Fruit fly (Drosophila melanogaster) whole organism, embryonic: Measurements from ENCODE around the gene CG33332.

Experiments used
- Asciz ChIP-seq: fragments of 200-800 bp; sonication (Bioruptor generic); optimal IDR thresholded peaks from 2 replicates; lab custom pipeline; 2017; ENCODE audit warnings: missing biosample characterization, mild to moderate bottlenecking, missing genetic modification characterization, missing genetic modification reagents
- Blimp-1 ChIP-seq: fragments of 200-800 bp; sonication (Bioruptor generic); optimal IDR thresholded peaks from 3 replicates; lab custom pipeline; 2018; ENCODE audit warnings: missing biosample characterization, missing genetic modification characterization, mild to moderate bottlenecking, moderate library complexity, missing genetic modification reagents
- CG10267 ChIP-seq: fragments of 200-800 bp; sonication (Bioruptor generic); optimal IDR thresholded peaks from 2 replicates; lab custom pipeline; 2018; ENCODE audit warnings: missing biosample characterization, mild to moderate bottlenecking, missing genetic modification characterization, moderate library complexity
- CG10543 ChIP-seq: fragments of 200-800 bp; sonication (Bioruptor generic); optimal IDR thresholded peaks from 3 replicates; lab custom pipeline; 2017; ENCODE audit warnings: missing biosample characterization, mild to moderate bottlenecking, missing genetic modification characterization, moderate library complexity
- CG14441 ChIP-seq: fragments of 200-800 bp; sonication (Bioruptor generic); IDR thresholded peaks from 2 replicates; pipeline ENCODE4 v1.3.6; 2022; ENCODE audit warnings: missing biosample characterization, missing genetic modification characterization
- CG15514 ChIP-seq: fragments of 200-800 bp; sonication (Bioruptor generic); optimal IDR thresholded peaks from 3 replicates; lab custom pipeline; 2017; ENCODE audit warnings: missing biosample characterization, missing genetic modification characterization, mild to moderate bottlenecking, moderate library complexity, missing genetic modification reagents
- CG16815 ChIP-seq: fragments of 200-800 bp; sonication (Bioruptor generic); optimal IDR thresholded peaks from 3 replicates; lab custom pipeline; 2017; ENCODE audit warnings: missing biosample characterization, mild to moderate bottlenecking, missing genetic modification characterization
- CG16863 ChIP-seq: fragments of 200-800 bp; sonication (Bioruptor generic); optimal IDR thresholded peaks from 3 replicates; lab custom pipeline; 2016; ENCODE audit warnings: missing biosample characterization, missing genetic modification characterization
- CG17328 ChIP-seq: fragments of 200-800 bp; sonication (Bioruptor generic); IDR thresholded peaks from 2 replicates; pipeline ENCODE4 v1.3.6; 2022; ENCODE audit warnings: missing biosample characterization, missing genetic modification characterization
- CG17912 ChIP-seq: fragments of 200-800 bp; sonication (Bioruptor generic); optimal IDR thresholded peaks from 2 replicates; lab custom pipeline; 2018; ENCODE audit warnings: missing biosample characterization, mild to moderate bottlenecking, missing genetic modification characterization
- CG18599 ChIP-seq: fragments of 200-800 bp; sonication (Bioruptor generic); optimal IDR thresholded peaks from 3 replicates; lab custom pipeline; 2017; ENCODE audit warnings: missing biosample characterization, missing genetic modification characterization, mild to moderate bottlenecking, moderate library complexity, missing genetic modification reagents
- CG2129 ChIP-seq: fragments of 200-800 bp; sonication (Bioruptor generic); IDR thresholded peaks from 2 replicates; pipeline ENCODE4 v1.3.6; 2022; ENCODE audit warnings: missing biosample characterization, missing genetic modification characterization; ENCODE audit not compliant: partially characterized antibody
- CG3163 ChIP-seq: fragments of 200-800 bp; sonication (Bioruptor generic); optimal IDR thresholded peaks from 3 replicates; lab custom pipeline; 2016; ENCODE audit warnings: missing biosample characterization, missing genetic modification characterization
- CG33213 ChIP-seq: fragments of 200-800 bp; sonication (Bioruptor generic); optimal IDR thresholded peaks from 3 replicates; lab custom pipeline; 2016; ENCODE audit warnings: missing biosample characterization, missing genetic modification characterization
- CG43689 ChIP-seq: fragments of 200-800 bp; sonication (Bioruptor generic); IDR thresholded peaks from 2 replicates; pipeline ENCODE4 v1.3.6; 2022; ENCODE audit warnings: missing biosample characterization, missing genetic modification characterization
- CG4820 ChIP-seq: fragments of 200-800 bp; sonication (Bioruptor generic); optimal IDR thresholded peaks from 3 replicates; lab custom pipeline; 2016; ENCODE audit warnings: missing biosample characterization, missing genetic modification characterization
- CG4854 ChIP-seq: fragments of 200-800 bp; sonication (Bioruptor generic); optimal IDR thresholded peaks from 2 replicates; lab custom pipeline; 2016; ENCODE audit warnings: missing biosample characterization, missing genetic modification characterization, inconsistent platforms
- CG6272 ChIP-seq: fragments of 200-800 bp; sonication (Bioruptor generic); IDR thresholded peaks from 2 replicates; pipeline ENCODE4 v1.3.6; 2022; ENCODE audit warnings: missing biosample characterization, missing genetic modification characterization
- CG6689 ChIP-seq: fragments of 200-800 bp; sonication (Bioruptor generic); IDR thresholded peaks from 2 replicates; pipeline ENCODE4 v1.3.6; 2022; ENCODE audit warnings: missing biosample characterization, missing genetic modification characterization
- CG7357 ChIP-seq: fragments of 200-800 bp; sonication (Bioruptor generic); IDR thresholded peaks from 3 replicates; pipeline ENCODE4 v1.3.6; 2022; ENCODE audit warnings: missing biosample characterization, missing genetic modification characterization
- CG7556 ChIP-seq: fragments of 200-800 bp; sonication (Bioruptor generic); optimal IDR thresholded peaks from 2 replicates; lab custom pipeline; 2017; ENCODE audit warnings: missing biosample characterization, mild to moderate bottlenecking, missing genetic modification characterization
- CG7786 ChIP-seq: fragments of 200-800 bp; sonication (Bioruptor generic); optimal IDR thresholded peaks from 2 replicates; lab custom pipeline; 2016; ENCODE audit warnings: missing biosample characterization, missing genetic modification characterization
- CG8089 ChIP-seq: fragments of 200-800 bp; sonication (Bioruptor generic); optimal IDR thresholded peaks from 3 replicates; lab custom pipeline; 2016; ENCODE audit warnings: missing biosample characterization, missing genetic modification characterization
- CG9727 ChIP-seq: fragments of 200-800 bp; sonication (Bioruptor generic); optimal IDR thresholded peaks from 3 replicates; lab custom pipeline; 2017; ENCODE audit warnings: missing biosample characterization, mild to moderate bottlenecking, missing genetic modification characterization
- CTCF ChIP-seq: fragments of 200-800 bp; sonication (Bioruptor generic); optimal IDR thresholded peaks from 2 replicates; lab custom pipeline; 2017; ENCODE audit warnings: missing biosample characterization, mild to moderate bottlenecking, missing genetic modification characterization, moderate library complexity
- Dip2 ChIP-seq: fragments of 200-800 bp; sonication (Bioruptor generic); IDR thresholded peaks from 2 replicates; pipeline ENCODE4 v1.3.6; 2022; ENCODE audit warnings: missing biosample characterization, missing genetic modification characterization
- Doc2 ChIP-seq: fragments of 200-800 bp; sonication (Bioruptor generic); IDR thresholded peaks from 2 replicates; pipeline ENCODE4 v1.3.6; 2022; ENCODE audit warnings: missing biosample characterization, missing genetic modification characterization
- E2f1 ChIP-seq: fragments of 200-800 bp; sonication (Bioruptor generic); IDR thresholded peaks from 2 replicates; pipeline ENCODE4 v1.3.6; 2022; ENCODE audit warnings: missing biosample characterization, missing genetic modification characterization
- E2f2 ChIP-seq: fragments of 200-800 bp; sonication (Bioruptor generic); IDR thresholded peaks from 2 replicates; pipeline ENCODE4 v1.3.6; 2022; ENCODE audit warnings: missing biosample characterization, missing genetic modification characterization
- Ets65A ChIP-seq: fragments of 200-800 bp; sonication (Bioruptor generic); peaks from one replicate; lab custom pipeline; 2016; ENCODE audit warnings: missing biosample characterization, missing genetic modification characterization
- HLHmδ ChIP-seq: fragments of 200-800 bp; sonication (Bioruptor generic); optimal IDR thresholded peaks from 2 replicates; lab custom pipeline; 2018; ENCODE audit warnings: missing biosample characterization, mild to moderate bottlenecking, missing genetic modification characterization, moderate library complexity
- Hsf ChIP-seq: fragments of 200-800 bp; sonication (Bioruptor generic); optimal IDR thresholded peaks from 3 replicates; lab custom pipeline; 2016; ENCODE audit warnings: missing biosample characterization, missing genetic modification characterization
- MBD-R2 ChIP-seq: fragments of 200-800 bp; sonication (Bioruptor generic); IDR thresholded peaks from 2 replicates; pipeline ENCODE4 v1.3.6; 2022; ENCODE audit warnings: missing biosample characterization, missing genetic modification characterization
- Meics ChIP-seq: fragments of 200-800 bp; sonication (Bioruptor generic); optimal IDR thresholded peaks from 2 replicates; lab custom pipeline; 2017; ENCODE audit warnings: missing biosample characterization, mild to moderate bottlenecking, missing genetic modification characterization
- Mes4 ChIP-seq: fragments of 200-800 bp; sonication (Bioruptor generic); optimal IDR thresholded peaks from 2 replicates; lab custom pipeline; 2016; ENCODE audit warnings: missing biosample characterization, missing genetic modification characterization
- Nf-YC ChIP-seq: fragments of 200-800 bp; optimal IDR thresholded peaks from 3 replicates; lab custom pipeline; 2019; ENCODE audit warnings: missing biosample characterization, mild to moderate bottlenecking, missing genetic modification characterization, moderate library complexity
- Pdp1 ChIP-seq, 2 experiments: fragments of 200-800 bp; sonication (Bioruptor generic); optimal IDR thresholded peaks; 3 replicates each; lab custom pipeline; 2016; ENCODE audit warnings: missing biosample characterization in 2 of 2, missing genetic modification characterization in 2 of 2, mild to moderate bottlenecking in 1 of 2, moderate library complexity in 1 of 2
- Poxn ChIP-seq: fragments of 200-800 bp; sonication (Bioruptor generic); IDR thresholded peaks from 2 replicates; pipeline ENCODE4 v1.3.6; 2022; ENCODE audit warnings: missing biosample characterization, missing genetic modification characterization
- Ptx1 ChIP-seq: fragments of 200-800 bp; sonication (Bioruptor generic); IDR thresholded peaks from 2 replicates; pipeline ENCODE4 v1.3.6; 2022; ENCODE audit warnings: missing biosample characterization, missing genetic modification characterization
- abd-A ChIP-seq: fragments of 200-800 bp; sonication (Bioruptor generic); optimal IDR thresholded peaks from 3 replicates; lab custom pipeline; 2019; ENCODE audit warnings: missing biosample characterization, mild to moderate bottlenecking, missing genetic modification characterization, moderate library complexity
- ara ChIP-seq: fragments of 200-800 bp; sonication (Bioruptor generic); IDR thresholded peaks from 2 replicates; pipeline ENCODE4 v1.3.6; 2022; ENCODE audit warnings: missing biosample characterization, missing genetic modification characterization
- br ChIP-seq: fragments of >200 bp; optimal IDR thresholded peaks from 2 replicates; lab custom pipeline; 2017
- grau ChIP-seq: fragments of 200-800 bp; optimal IDR thresholded peaks from 3 replicates; lab custom pipeline; 2019; ENCODE audit warnings: missing biosample characterization, mild to moderate bottlenecking, missing genetic modification characterization, moderate library complexity
- salm ChIP-seq: fragments of 200-800 bp; sonication (Bioruptor generic); optimal IDR thresholded peaks from 2 replicates; lab custom pipeline; 2018; ENCODE audit warnings: missing biosample characterization, mild to moderate bottlenecking, missing genetic modification characterization
- sens ChIP-seq: fragments of 200-800 bp; sonication (Bioruptor generic); peaks from one replicate; lab custom pipeline; 2016; ENCODE audit warnings: missing biosample characterization, missing genetic modification characterization
- shn ChIP-seq: fragments of 200-800 bp; sonication (Bioruptor generic); optimal IDR thresholded peaks from 3 replicates; lab custom pipeline; 2016; ENCODE audit warnings: missing biosample characterization, missing genetic modification characterization
- slou ChIP-seq: fragments of 200-800 bp; sonication (Bioruptor generic); optimal IDR thresholded peaks from 3 replicates; lab custom pipeline; 2016; ENCODE audit warnings: missing biosample characterization, missing genetic modification characterization
- sqz ChIP-seq: fragments of 200-800 bp; sonication (Bioruptor generic); optimal IDR thresholded peaks from 3 replicates; lab custom pipeline; 2018; ENCODE audit warnings: missing biosample characterization, mild to moderate bottlenecking, missing genetic modification characterization
- tna ChIP-seq: fragments of 200-800 bp; sonication (Bioruptor generic); IDR thresholded peaks from 2 replicates; pipeline ENCODE4 v1.3.6; 2022; ENCODE audit warnings: missing biosample characterization, missing genetic modification characterization; ENCODE audit not compliant: partially characterized antibody
- vvl ChIP-seq: fragments of 200-800 bp; sonication (Bioruptor generic); IDR thresholded peaks from 2 replicates; pipeline ENCODE4 v1.3.6; 2022; ENCODE audit warnings: missing biosample characterization, missing genetic modification characterization
- wek ChIP-seq: fragments of 200-800 bp; sonication (Bioruptor generic); optimal IDR thresholded peaks from 3 replicates; lab custom pipeline; 2018; ENCODE audit warnings: missing biosample characterization, mild to moderate bottlenecking, missing genetic modification characterization, moderate library complexity
- zfh1 ChIP-seq: fragments of 200-800 bp; sonication (Bioruptor generic); IDR thresholded peaks from 3 replicates; pipeline ENCODE4 v1.3.6; 2022; ENCODE audit warnings: missing biosample characterization, missing genetic modification characterization

Gene CG33332

dm6 chr3R:14853767-14854191, 32.5 kb upstream of the CG33332 start (continued):
- TF ChIP-seq Ptx1 (GFP tag; lab: Robert Waterston, UW): no peak
- 0 out of 2 replicates have a peak, but pooled peaks have one; percentile 84 for TF ChIP-seq vvl (GFP tag; lab: Robert Waterston, UW)
- TF ChIP-seq CG2129 (GFP tag; lab: Robert Waterston, UW): no peak
- TF ChIP-seq CG4820 (GFP tag; lab: Kevin White, UChicago): no peak
- no peak for TF ChIP-seq salm
- TF ChIP-seq wek (GFP tag; lab: Kevin White, UChicago): peak; percentile 59
- no peak for TF ChIP-seq CG6272 (GFP tag; lab: Robert Waterston, UW)
- TF ChIP-seq Dip2 (GFP tag; lab: Robert Waterston, UW): no peak
- peak in 1 of 2 experiments; percentile 35 for TF ChIP-seq Pdp1 (GFP tag; optimal IDR thresholded peaks at IDR 0.05; lab: Kevin White, UChicago)
- TF ChIP-seq E2f2: peak; percentile 31; the same call in 1 of the 2 replicates
- peak; percentile 37 for TF ChIP-seq CG9727 (GFP tag; lab: Kevin White, UChicago)
- TF ChIP-seq abd-A: peak; percentile 26
- TF ChIP-seq CG15514: peak; percentile 68
- peak; percentile 30 for TF ChIP-seq Blimp-1 (GFP tag; lab: Kevin White, UChicago)
- no peak for TF ChIP-seq br (lab: Kevin White, UChicago)
- TF ChIP-seq CG16863 (GFP tag; lab: Kevin White, UChicago): no peak
- TF ChIP-seq Meics: peak; percentile 60
- TF ChIP-seq sqz: peak; percentile 28
- peak; percentile 11 for TF ChIP-seq CG7556 (GFP tag; lab: Kevin White, UChicago)
- TF ChIP-seq CG8089 (GFP tag; lab: Kevin White, UChicago): no peak
- peak; percentile 12 for TF ChIP-seq CG33213 (GFP tag; lab: Kevin White, UChicago)
- TF ChIP-seq ara (GFP tag; lab: Robert Waterston, UW): peak; percentile 39; the same call in 1 of the 2 replicates
- no peak for TF ChIP-seq CG17328 (GFP tag; lab: Robert Waterston, UW)
- TF ChIP-seq Mes4: no peak
- no peak for TF ChIP-seq Doc2 (GFP tag; lab: Robert Waterston, UW)
- peak; percentile 7 for TF ChIP-seq Asciz (GFP tag; lab: Kevin White, UChicago)

- TF ChIP-seq tna: no peak
- no peak for TF ChIP-seq HLHmδ (GFP tag; lab: Kevin White, UChicago)
- peak; percentile 28 for TF ChIP-seq sens (GFP tag; lab: Kevin White, UChicago)
- TF ChIP-seq Ets65A (GFP tag; lab: Kevin White, UChicago): peak; percentile 91
- TF ChIP-seq E2f1: no peak
Observed at dm6 chr3R:14864819-14865218, 21.4 kb upstream of the CG33332 start.

dm6 chr3R:14873345-14873744, 12.9 kb upstream of the CG33332 start:
- TF ChIP-seq CTCF (GFP tag; lab: Kevin White, UChicago) (no peak), slou (GFP tag; lab: Kevin White, UChicago) (no peak), grau (tag; lab: Kevin White, UChicago) (no peak), shn (GFP tag; lab: Kevin White, UChicago) (no peak), CG7786 (GFP tag; lab: Kevin White, UChicago) (no peak), CG3163 (GFP tag; lab: Kevin White, UChicago) (no peak), CG16815 (no peak), CG10267 (no peak), CG18599 (GFP tag; lab: Kevin White, UChicago) (peak; percentile 9), Hsf (GFP tag; lab: Kevin White, UChicago) (no peak), Poxn (GFP tag; lab: Robert Waterston, UW) (no peak), Nf-YC (no peak), MBD-R2 (GFP tag; lab: Robert Waterston, UW) (no peak), CG6689 (GFP tag; lab: Robert Waterston, UW) (no peak), CG7357 (GFP tag; lab: Robert Waterston, UW) (no peak), CG4854 (GFP tag; lab: Kevin White, UChicago) (no peak), CG10543 (GFP tag; lab: Kevin White, UChicago) (peak; percentile 28), CG14441 (GFP tag; lab: Robert Waterston, UW) (no peak), CG43689 (GFP tag; lab: Robert Waterston, UW) (no peak), CG17912 (no peak), zfh1 (GFP tag; lab: Robert Waterston, UW) (no peak)
